Fruit fly (Drosophila melanogaster) whole organism, embryonic: ENCODE results near the gene CG14036.

Experiments
- Atf3 ChIP-seq: fragments of 200-800 bp; sonication (Bioruptor generic); optimal IDR thresholded peaks from 3 replicates; lab custom pipeline; 2016; ENCODE audit warnings: missing biosample characterization, missing genetic modification characterization
- Awh ChIP-seq: fragments of 200-800 bp; sonication (Bioruptor generic); IDR thresholded peaks from 2 replicates; pipeline ENCODE4, ENCODE4 v1.3.6; 2022; ENCODE audit warnings: missing biosample characterization, missing genetic modification characterization
- Bdp1 ChIP-seq: fragments of 200-800 bp; sonication (Bioruptor generic); optimal IDR thresholded peaks from 3 replicates; lab custom pipeline; 2016; ENCODE audit warnings: missing biosample characterization, missing genetic modification characterization
- CG11504 ChIP-seq: fragments of 200-800 bp; sonication (Bioruptor generic); optimal IDR thresholded peaks from 3 replicates; lab custom pipeline; 2019; ENCODE audit warnings: missing biosample characterization, mild to moderate bottlenecking, missing genetic modification characterization, moderate library complexity
- CG14014 ChIP-seq: fragments of 200-800 bp; sonication (Bioruptor generic); IDR thresholded peaks from 2 replicates; pipeline ENCODE4 v1.3.6; 2022; ENCODE audit warnings: missing biosample characterization, missing genetic modification characterization
- CG15073 ChIP-seq: fragments of 200-800 bp; sonication (Bioruptor generic); optimal IDR thresholded peaks from 2 replicates; lab custom pipeline; 2016; ENCODE audit warnings: missing biosample characterization, missing genetic modification characterization
- CG1647 ChIP-seq: fragments of 200-800 bp; sonication (Bioruptor generic); optimal IDR thresholded peaks from 3 replicates; lab custom pipeline; 2016; ENCODE audit warnings: missing biosample characterization, missing genetic modification characterization
- CG17328 ChIP-seq: fragments of 200-800 bp; sonication (Bioruptor generic); IDR thresholded peaks from 2 replicates; pipeline ENCODE4 v1.3.6; 2022; ENCODE audit warnings: missing biosample characterization, missing genetic modification characterization
- CG17359 ChIP-seq: fragments of 200-800 bp; sonication (Bioruptor generic); optimal IDR thresholded peaks from 3 replicates; lab custom pipeline; 2018; ENCODE audit warnings: missing biosample characterization, mild to moderate bottlenecking, missing genetic modification characterization, moderate library complexity
- CG2678 ChIP-seq: fragments of 200-800 bp; sonication (Bioruptor generic); optimal IDR thresholded peaks from 3 replicates; lab custom pipeline; 2019; ENCODE audit warnings: missing biosample characterization, mild to moderate bottlenecking, missing genetic modification characterization, moderate library complexity
- CG2712 ChIP-seq: fragments of 200-800 bp; optimal IDR thresholded peaks from 3 replicates; lab custom pipeline; 2019; ENCODE audit warnings: missing biosample characterization, mild to moderate bottlenecking, missing genetic modification characterization, moderate library complexity
- CG30403 ChIP-seq: fragments of 200-800 bp; sonication (Bioruptor generic); optimal IDR thresholded peaks from 3 replicates; lab custom pipeline; 2016; ENCODE audit warnings: missing biosample characterization, missing genetic modification characterization
- CG34224 ChIP-seq: fragments of 200-800 bp; sonication (Bioruptor generic); IDR thresholded peaks from 3 replicates; pipeline ENCODE4 v1.3.6; 2022; ENCODE audit warnings: missing biosample characterization, missing genetic modification characterization; ENCODE audit not compliant: partially characterized antibody
- CG3847 ChIP-seq: fragments of 200-800 bp; sonication (Bioruptor generic); IDR thresholded peaks from 2 replicates; pipeline ENCODE4 v1.3.6; 2022; ENCODE audit warnings: missing biosample characterization, missing genetic modification characterization
- CG4282 ChIP-seq: fragments of 200-800 bp; sonication (Bioruptor generic); optimal IDR thresholded peaks from 2 replicates; lab custom pipeline; 2016; ENCODE audit warnings: missing biosample characterization, missing genetic modification characterization
- CG4328 ChIP-seq: fragments of 200-800 bp; sonication (Bioruptor generic); optimal IDR thresholded peaks from 3 replicates; lab custom pipeline; 2017; ENCODE audit warnings: missing biosample characterization, missing genetic modification reagents, missing genetic modification characterization
- CG6683 ChIP-seq: fragments of 200-800 bp; sonication (Bioruptor generic); optimal IDR thresholded peaks from 2 replicates; lab custom pipeline; 2017; ENCODE audit warnings: missing biosample characterization, mild to moderate bottlenecking, missing genetic modification characterization, missing genetic modification reagents
- CG8089 ChIP-seq: fragments of 200-800 bp; sonication (Bioruptor generic); optimal IDR thresholded peaks from 3 replicates; lab custom pipeline; 2016; ENCODE audit warnings: missing biosample characterization, missing genetic modification characterization
- CG8944 ChIP-seq: fragments of 200-800 bp; sonication (Bioruptor generic); optimal IDR thresholded peaks from 3 replicates; lab custom pipeline; 2016; ENCODE audit warnings: missing biosample characterization, missing genetic modification characterization
- CHES-1-like ChIP-seq: fragments of 200-800 bp; sonication (Bioruptor generic); optimal IDR thresholded peaks from 2 replicates; lab custom pipeline; 2016; ENCODE audit warnings: missing biosample characterization, missing genetic modification characterization
- CoRest ChIP-seq: fragments of 200-800 bp; sonication (Bioruptor generic); optimal IDR thresholded peaks from 3 replicates; lab custom pipeline; 2018; ENCODE audit warnings: missing biosample characterization, mild to moderate bottlenecking, missing genetic modification characterization, moderate library complexity
- Dbx ChIP-seq: fragments of 200-800 bp; sonication (Bioruptor generic); IDR thresholded peaks from 3 replicates; pipeline ENCODE4 v1.3.6; 2022; ENCODE audit warnings: missing biosample characterization, missing genetic modification characterization
- Doc3 ChIP-seq: fragments of 200-800 bp; sonication (Bioruptor generic); IDR thresholded peaks from 3 replicates; pipeline ENCODE4 v1.3.6; 2022; ENCODE audit warnings: missing biosample characterization, missing genetic modification characterization; ENCODE audit not compliant: partially characterized antibody
- Dref ChIP-seq: fragments of 200-800 bp; sonication (Bioruptor generic); IDR thresholded peaks from 2 replicates; pipeline ENCODE4 v1.3.6; 2022; ENCODE audit warnings: missing biosample characterization, missing genetic modification characterization
- HLHmδ ChIP-seq: fragments of 200-800 bp; sonication (Bioruptor generic); optimal IDR thresholded peaks from 2 replicates; lab custom pipeline; 2018; ENCODE audit warnings: missing biosample characterization, mild to moderate bottlenecking, missing genetic modification characterization, moderate library complexity
- Kr ChIP-seq: fragments of 200-800 bp; sonication (Bioruptor generic); optimal IDR thresholded peaks from 2 replicates; lab custom pipeline; 2017; ENCODE audit warnings: missing biosample characterization, mild to moderate bottlenecking, missing genetic modification characterization
- PHDP ChIP-seq: fragments of 200-800 bp; sonication (Bioruptor generic); optimal IDR thresholded peaks from 3 replicates; lab custom pipeline; 2018; ENCODE audit warnings: missing biosample characterization, mild to moderate bottlenecking, missing genetic modification characterization, moderate library complexity
- aop ChIP-seq: fragments of 200-800 bp; sonication (Bioruptor generic); IDR thresholded peaks from 2 replicates; pipeline ENCODE4 v1.3.6; 2022; ENCODE audit warnings: missing biosample characterization, missing genetic modification characterization
- bab2 ChIP-seq: fragments of 200-800 bp; sonication (Bioruptor generic); optimal IDR thresholded peaks from 2 replicates; lab custom pipeline; 2016; ENCODE audit warnings: missing biosample characterization, missing genetic modification characterization
- bbx ChIP-seq: fragments of 200-800 bp; sonication (Bioruptor generic); IDR thresholded peaks from 2 replicates; pipeline ENCODE4 v1.3.6; 2022; ENCODE audit warnings: missing biosample characterization, missing genetic modification characterization; ENCODE audit not compliant: partially characterized antibody
- br ChIP-seq: fragments of >200 bp; optimal IDR thresholded peaks from 2 replicates; lab custom pipeline; 2017
- bsh ChIP-seq, 2 experiments: fragments of 200-800 bp; sonication (Bioruptor generic); optimal IDR thresholded peaks; 2 replicates each; lab custom pipeline; 2017 to 2018; ENCODE audit warnings: mild to moderate bottlenecking in 2 of 2, missing biosample characterization in 2 of 2, missing genetic modification characterization in 2 of 2, moderate library complexity in 1 of 2
- cas ChIP-seq: fragments of 200-800 bp; sonication (Bioruptor generic); IDR thresholded peaks from 2 replicates; pipeline ENCODE4 v1.3.6; 2022; ENCODE audit warnings: missing biosample characterization, missing genetic modification characterization
- dimm ChIP-seq: fragments of 200-800 bp; sonication (Bioruptor generic); IDR thresholded peaks from 2 replicates; pipeline ENCODE4 v1.3.6; 2022; ENCODE audit warnings: missing biosample characterization, missing genetic modification characterization
- dmrt99B ChIP-seq: fragments of 200-800 bp; sonication (Bioruptor generic); optimal IDR thresholded peaks from 2 replicates; lab custom pipeline; 2018; ENCODE audit warnings: missing biosample characterization, mild to moderate bottlenecking, missing genetic modification characterization, moderate library complexity
- en ChIP-seq: fragments of 200-800 bp; sonication (Bioruptor generic); optimal IDR thresholded peaks from 2 replicates; lab custom pipeline; 2016; ENCODE audit warnings: missing biosample characterization, missing genetic modification characterization
- gfzf ChIP-seq: fragments of 200-800 bp; sonication (Bioruptor generic); optimal IDR thresholded peaks from 2 replicates; lab custom pipeline; 2016; ENCODE audit warnings: missing biosample characterization, mild to moderate bottlenecking, missing genetic modification characterization, moderate library complexity
- gsb-n ChIP-seq: fragments of 200-800 bp; sonication (Bioruptor generic); optimal IDR thresholded peaks from 3 replicates; lab custom pipeline; 2018; ENCODE audit warnings: missing biosample characterization, mild to moderate bottlenecking, missing genetic modification characterization
- hbn ChIP-seq: fragments of 200-800 bp; sonication (Bioruptor generic); IDR thresholded peaks from 2 replicates; pipeline ENCODE4 v1.3.6; 2022; ENCODE audit warnings: missing biosample characterization, missing genetic modification characterization; ENCODE audit not compliant: partially characterized antibody
- ken ChIP-seq: fragments of 200-800 bp; sonication (Bioruptor generic); IDR thresholded peaks from 3 replicates; pipeline ENCODE4 v1.3.6; 2022; ENCODE audit warnings: missing biosample characterization, missing genetic modification characterization
- mam ChIP-seq: fragments of 200-800 bp; sonication (Bioruptor generic); optimal IDR thresholded peaks from 3 replicates; lab custom pipeline; 2016; ENCODE audit warnings: missing biosample characterization, missing genetic modification characterization
- peb ChIP-seq: fragments of 200-800 bp; sonication (Bioruptor generic); IDR thresholded peaks from 2 replicates; pipeline ENCODE4 v1.3.6; 2022; ENCODE audit warnings: missing biosample characterization, missing genetic modification characterization
- pfk ChIP-seq: fragments of 200-800 bp; sonication (Bioruptor generic); optimal IDR thresholded peaks from 2 replicates; lab custom pipeline; 2018; ENCODE audit warnings: missing biosample characterization, mild to moderate bottlenecking, missing genetic modification characterization, moderate library complexity
- pho ChIP-seq: fragments of 200-800 bp; sonication (Bioruptor generic); optimal IDR thresholded peaks from 2 replicates; lab custom pipeline; 2016; ENCODE audit warnings: missing biosample characterization, missing genetic modification characterization
- prd ChIP-seq, 3 experiments: fragments of >200 bp in 2 of 3; fragments of 200-800 bp in 1 of 3; sonication (Bioruptor generic) in 1 of 3; optimal IDR thresholded peaks in 2 of 3; IDR thresholded peaks in 1 of 3; 2 replicates in 2 of 3; 3 replicates in 1 of 3; pipeline versions ENCODE4 v1.3.6 to Lab custom; 2017 to 2022; ENCODE audit warnings: missing biosample characterization in 1 of 3, missing genetic modification characterization in 1 of 3
- rib ChIP-seq: fragments of 200-800 bp; sonication (Bioruptor generic); IDR thresholded peaks from 2 replicates; pipeline ENCODE4 v1.3.6; 2022; ENCODE audit warnings: missing biosample characterization, missing genetic modification characterization
- sens-2 ChIP-seq: fragments of 200-800 bp; sonication (Bioruptor generic); IDR thresholded peaks from 2 replicates; pipeline ENCODE4 v1.3.6; 2022; ENCODE audit warnings: missing biosample characterization, missing genetic modification characterization
- sr ChIP-seq: fragments of 200-800 bp; sonication (Bioruptor generic); IDR thresholded peaks from 3 replicates; pipeline ENCODE4 v1.3.6; 2022; ENCODE audit warnings: missing biosample characterization, missing genetic modification characterization
- trh ChIP-seq: fragments of 200-800 bp; sonication (Bioruptor generic); optimal IDR thresholded peaks from 2 replicates; lab custom pipeline; 2016; ENCODE audit warnings: missing biosample characterization, missing genetic modification characterization
- vfl ChIP-seq: fragments of 200-800 bp; sonication (Bioruptor generic); optimal IDR thresholded peaks from 2 replicates; lab custom pipeline; 2016; ENCODE audit warnings: missing biosample characterization, missing genetic modification characterization

CG14036 gene

dm6 chr2L:5092992-5093695, 38.3 kb upstream of the CG14036 start, which contains the start of gene Pgant5 (continued):
- TF ChIP-seq CG17359 (tag; lab: Kevin White, UChicago) = no peak
- TF ChIP-seq br (lab: Kevin White, UChicago) = no peak
- no peak for TF ChIP-seq CG8089
- no peak; the same call in 2 of the 3 replicates for TF ChIP-seq Doc3 (GFP tag; lab: Robert Waterston, UW)
- TF ChIP-seq Atf3 (GFP tag; lab: Kevin White, UChicago) = no peak
- TF ChIP-seq CG1647 (GFP tag; lab: Kevin White, UChicago) = peak; percentile 20
- TF ChIP-seq CG14014 (GFP tag; lab: Robert Waterston, UW) = 0 out of 2 replicates have a peak, but pooled peaks have one; percentile 30
- no peak for TF ChIP-seq CG4282 (GFP tag; lab: Kevin White, UChicago)
- TF ChIP-seq CG30403 = peak; percentile 5
- peak; percentile 54 for TF ChIP-seq Dref
- TF ChIP-seq hbn (GFP tag; lab: Robert Waterston, UW) = no peak; the same call in 1 of the 2 replicates
- no peak for TF ChIP-seq ken (GFP tag; lab: Robert Waterston, UW)
- peak; percentile 69 for TF ChIP-seq gfzf (GFP tag; lab: Kevin White, UChicago)
- no peak for TF ChIP-seq dmrt99B (tag; lab: Kevin White, UChicago)
- no peak for TF ChIP-seq en (GFP tag; lab: Kevin White, UChicago)
- TF ChIP-seq bab2 (GFP tag; lab: Kevin White, UChicago) = no peak
- TF ChIP-seq prd (optimal IDR thresholded peaks at IDR 0.05; lab: Kevin White, UChicago) = no peak
- TF ChIP-seq prd (GFP tag; IDR thresholded peaks at IDR 0.05; lab: Robert Waterston, UW) = no peak
- no peak for TF ChIP-seq rib (GFP tag; lab: Robert Waterston, UW)
- TF ChIP-seq CG8944 (GFP tag; lab: Kevin White, UChicago) = no peak
- TF ChIP-seq dimm (GFP tag; lab: Robert Waterston, UW) = no peak
- TF ChIP-seq CG2712 (tag; lab: Kevin White, UChicago) = peak; percentile 16
- peak; percentile 0 to 31 for TF ChIP-seq bsh (GFP tag; optimal IDR thresholded peaks at IDR 0.05; lab: Kevin White, UChicago)
- no peak for TF ChIP-seq sens-2
- TF ChIP-seq vfl (GFP tag; lab: Kevin White, UChicago) = no peak
- no peak for TF ChIP-seq Awh (GFP tag; lab: Robert Waterston, UW)
- no peak for TF ChIP-seq CG17328 (GFP tag; lab: Robert Waterston, UW)
- TF ChIP-seq CG34224 (GFP tag; lab: Robert Waterston, UW) = no peak; the same call in 2 of the 3 replicates
- TF ChIP-seq CG11504 (tag; lab: Kevin White, UChicago) = no peak
- no peak for TF ChIP-seq mam (GFP tag; lab: Kevin White, UChicago)
- TF ChIP-seq CG6683 (GFP tag; lab: Kevin White, UChicago) = no peak
- TF ChIP-seq aop = no peak
- no peak for TF ChIP-seq CHES-1-like (GFP tag; lab: Kevin White, UChicago)
- no peak for TF ChIP-seq Kr (GFP tag; lab: Kevin White, UChicago)
- no peak for TF ChIP-seq sr (GFP tag; lab: Robert Waterston, UW)
- no peak for TF ChIP-seq CG3847 (GFP tag; lab: Robert Waterston, UW)
- no peak for TF ChIP-seq trh (GFP tag; lab: Kevin White, UChicago)
- TF ChIP-seq PHDP = no peak
- peak; percentile 31; the same call in 1 of the 3 replicates for TF ChIP-seq Dbx (GFP tag; lab: Robert Waterston, UW)
- peak; percentile 30 for TF ChIP-seq CG2678 (tag; lab: Kevin White, UChicago)
- peak; percentile 24 for TF ChIP-seq pho (GFP tag; lab: Kevin White, UChicago)
- TF ChIP-seq peb = no peak
- no peak for TF ChIP-seq CG4328 (GFP tag; lab: Kevin White, UChicago)
- TF ChIP-seq HLHmδ (GFP tag; lab: Kevin White, UChicago) = no peak
- no peak for TF ChIP-seq CoRest
- TF ChIP-seq pfk = no peak
- no peak for TF ChIP-seq gsb-n (tag; lab: Kevin White, UChicago)
- TF ChIP-seq Bdp1 (GFP tag; lab: Kevin White, UChicago) = no peak
- no peak for TF ChIP-seq CG15073
- TF ChIP-seq bbx = peak; percentile 46; the same call in 1 of the 2 replicates
- no peak for TF ChIP-seq cas (GFP tag; lab: Robert Waterston, UW)
